Worm (Caenorhabditis elegans) whole organism, late embryonic: ENCODE data around the gene srd-39.

ENCODE experiments used
- C08G9.2 ChIP-seq: sonication (generic microtip); optimal IDR thresholded peaks from 2 replicates; lab custom pipeline; 2016; ENCODE audit warnings: mild to moderate bottlenecking, missing genetic modification characterization, moderate library complexity, missing compliant biosample characterization
- C38D4.7 ChIP-seq: fragments of 200-800 bp; sonication (Bioruptor generic); optimal IDR thresholded peaks from 2 replicates; lab custom pipeline; 2018; ENCODE audit warnings: mild to moderate bottlenecking, missing genetic modification characterization, moderate library complexity, missing compliant biosample characterization
- K02D7.2 ChIP-seq: sonication (generic microtip); optimal IDR thresholded peaks from 2 replicates; lab custom pipeline; 2017; ENCODE audit warnings: mild to moderate bottlenecking, missing genetic modification characterization, missing compliant biosample characterization
- K09A11.1 ChIP-seq: sonication (generic microtip); optimal IDR thresholded peaks from 2 replicates; lab custom pipeline; 2017; ENCODE audit warnings: antibody characterized with exemption, mild to moderate bottlenecking, missing genetic modification characterization, missing compliant biosample characterization; ENCODE audit not compliant: insufficient read depth
- ama-1 ChIP-seq: fragments of 150-350 bp; optimal IDR thresholded peaks from 2 replicates; lab custom pipeline; 2014
- ceh-18 ChIP-seq: sonication (generic microtip); optimal IDR thresholded peaks from 2 replicates; lab custom pipeline; 2016; ENCODE audit warnings: missing genetic modification characterization, missing compliant biosample characterization
- ceh-2 ChIP-seq: sonication (generic microtip); optimal IDR thresholded peaks from 2 replicates; lab custom pipeline; 2016; ENCODE audit warnings: missing genotype, missing genetic modification characterization, missing compliant biosample characterization
- ceh-24 ChIP-seq: sonication (generic microtip); optimal IDR thresholded peaks from 2 replicates; lab custom pipeline; 2016; ENCODE audit warnings: mild to moderate bottlenecking, missing genetic modification characterization, missing compliant biosample characterization
- ceh-30 ChIP-seq: fragments of 150-350 bp; optimal IDR thresholded peaks from 2 replicates; lab custom pipeline; 2014; ENCODE audit warnings: missing biosample characterization, missing genetic modification characterization
- ceh-31 ChIP-seq: sonication (generic microtip); optimal IDR thresholded peaks from 2 replicates; lab custom pipeline; 2016; ENCODE audit warnings: missing genetic modification characterization, missing compliant biosample characterization
- dmd-4 ChIP-seq: sonication (generic microtip); optimal IDR thresholded peaks from 2 replicates; lab custom pipeline; 2016; ENCODE audit warnings: borderline replicate concordance, missing genetic modification characterization, missing compliant biosample characterization
- dve-1 ChIP-seq: sonication (generic microtip); optimal IDR thresholded peaks from 2 replicates; lab custom pipeline; 2017; ENCODE audit warnings: antibody characterized with exemption, mild to moderate bottlenecking, missing genetic modification characterization, missing compliant biosample characterization
- fax-1 ChIP-seq: sonication (generic microtip); optimal IDR thresholded peaks from 2 replicates; lab custom pipeline; 2016; ENCODE audit warnings: missing genotype, missing genetic modification characterization, missing compliant biosample characterization
- hlh-30 ChIP-seq: sonication (generic microtip); optimal IDR thresholded peaks from 2 replicates; lab custom pipeline; 2017; ENCODE audit warnings: antibody characterized with exemption, missing genetic modification characterization, missing compliant biosample characterization; ENCODE audit not compliant: insufficient read depth
- hlh-6 ChIP-seq: sonication (generic microtip); optimal IDR thresholded peaks from 2 replicates; lab custom pipeline; 2016; ENCODE audit warnings: missing genotype, missing genetic modification characterization, missing compliant biosample characterization
- lim-6 ChIP-seq: sonication (generic microtip); optimal IDR thresholded peaks from 2 replicates; lab custom pipeline; 2016; ENCODE audit warnings: missing genetic modification characterization, missing compliant biosample characterization
- lin-11 ChIP-seq: fragments of 200-800 bp; sonication (Bioruptor generic); optimal IDR thresholded peaks from 2 replicates; lab custom pipeline; 2018; ENCODE audit warnings: mild to moderate bottlenecking, missing genetic modification characterization, missing compliant biosample characterization
- madf-2 ChIP-seq: sonication (generic microtip); optimal IDR thresholded peaks from 2 replicates; lab custom pipeline; 2017; ENCODE audit warnings: missing genetic modification characterization, missing compliant biosample characterization
- nfya-1 ChIP-seq: sonication (generic microtip); optimal IDR thresholded peaks from 2 replicates; lab custom pipeline; 2017; ENCODE audit warnings: missing genetic modification characterization, mild to moderate bottlenecking, missing compliant biosample characterization, antibody characterized with exemption, moderate library complexity
- nhr-11 ChIP-seq: fragments of 150-350 bp; optimal IDR thresholded peaks from 2 replicates; lab custom pipeline; 2014; ENCODE audit warnings: missing biosample characterization, missing genetic modification characterization
- nhr-232 ChIP-seq: sonication (generic microtip); optimal IDR thresholded peaks from 2 replicates; lab custom pipeline; 2016; ENCODE audit warnings: missing genetic modification characterization, missing compliant biosample characterization
- odd-2 ChIP-seq: sonication (generic microtip); optimal IDR thresholded peaks from 2 replicates; lab custom pipeline; 2017; ENCODE audit warnings: antibody characterized with exemption, mild to moderate bottlenecking, missing genetic modification characterization, missing compliant biosample characterization
- pag-3 ChIP-seq: sonication (generic microtip); optimal IDR thresholded peaks from 2 replicates; lab custom pipeline; 2016; ENCODE audit warnings: missing compliant biosample characterization, missing genetic modification characterization, borderline replicate concordance
- pat-9 ChIP-seq: fragments of 200-800 bp; sonication (Bioruptor generic); optimal IDR thresholded peaks from 2 replicates; lab custom pipeline; 2018; ENCODE audit warnings: mild to moderate bottlenecking, missing genetic modification characterization, moderate library complexity, missing compliant biosample characterization
- pha-2 ChIP-seq: sonication (generic microtip); optimal IDR thresholded peaks from 2 replicates; lab custom pipeline; 2017; ENCODE audit warnings: mild to moderate bottlenecking, missing genetic modification characterization, missing compliant biosample characterization
- pha-4 ChIP-seq: fragments of 150-350 bp; optimal IDR thresholded peaks from 2 replicates; lab custom pipeline; 2018; ENCODE audit warnings: missing biosample characterization, missing genetic modification reagents, missing genetic modification characterization
- pros-1 ChIP-seq: fragments of 150-350 bp; optimal IDR thresholded peaks from 2 replicates; lab custom pipeline; 2014; ENCODE audit warnings: missing biosample characterization, missing genetic modification reagents, missing genetic modification characterization
- ref-2 ChIP-seq: sonication (generic microtip); optimal IDR thresholded peaks from 2 replicates; lab custom pipeline; 2016; ENCODE audit warnings: missing genetic modification characterization, missing compliant biosample characterization
- rnt-1 ChIP-seq: sonication (generic microtip); optimal IDR thresholded peaks from 2 replicates; lab custom pipeline; 2016; ENCODE audit warnings: missing genetic modification characterization, missing compliant biosample characterization
- sdc-2 ChIP-seq: sonication (generic microtip); optimal IDR thresholded peaks from 2 replicates; lab custom pipeline; 2016; ENCODE audit warnings: missing genotype, missing genetic modification characterization, missing compliant biosample characterization
- sox-4 ChIP-seq: sonication (generic microtip); optimal IDR thresholded peaks from 2 replicates; lab custom pipeline; 2017; ENCODE audit warnings: mild to moderate bottlenecking, missing genetic modification characterization, inconsistent platforms, missing compliant biosample characterization
- syd-9 ChIP-seq: sonication (generic microtip); optimal IDR thresholded peaks from 2 replicates; lab custom pipeline; 2016; ENCODE audit warnings: mild to moderate bottlenecking, missing genetic modification characterization, moderate library complexity, missing compliant biosample characterization
- tbx-2 ChIP-seq: sonication (generic microtip); optimal IDR thresholded peaks from 2 replicates; lab custom pipeline; 2016; ENCODE audit warnings: missing genetic modification characterization, missing compliant biosample characterization
- ttx-3 ChIP-seq: sonication (generic microtip); optimal IDR thresholded peaks from 2 replicates; lab custom pipeline; 2016; ENCODE audit warnings: missing genetic modification reagents, missing genetic modification characterization, missing compliant biosample characterization
- unc-42 ChIP-seq: sonication (generic microtip); optimal IDR thresholded peaks from 2 replicates; lab custom pipeline; 2016; ENCODE audit warnings: missing genotype, missing genetic modification characterization, missing compliant biosample characterization
- unc-55 ChIP-seq: sonication (generic microtip); optimal IDR thresholded peaks from 2 replicates; lab custom pipeline; 2017; ENCODE audit warnings: missing biosample characterization, missing genetic modification reagents, missing genetic modification characterization
- ztf-16 ChIP-seq: sonication (generic microtip); optimal IDR thresholded peaks from 2 replicates; lab custom pipeline; 2017; ENCODE audit warnings: missing genetic modification characterization, missing compliant biosample characterization

srd-39 gene

DNA sequence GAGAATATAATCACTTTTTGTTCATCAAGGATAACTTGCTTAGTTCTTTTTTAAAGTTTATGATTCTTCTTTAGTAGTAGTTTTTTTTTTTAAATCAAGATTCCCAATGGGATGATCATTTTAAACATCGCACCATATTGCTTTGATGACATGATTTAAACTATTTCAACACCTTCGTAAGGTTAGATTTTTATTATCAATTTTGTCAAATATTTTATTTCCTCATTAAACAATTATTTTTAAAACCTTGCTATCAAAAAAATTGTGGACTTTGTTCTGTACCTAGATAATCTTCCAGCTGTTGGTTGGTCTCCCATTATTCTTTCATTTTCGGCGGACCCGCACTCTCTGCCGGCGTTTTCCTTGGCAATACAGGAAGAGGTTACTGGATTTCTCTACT lies 31.0 kb upstream of the srd-39 start, which contains the start of gene sir-2.3:
Gene sir-2.3 (plus strand): TSS at position 301 of the 400 bp plus-strand sequence.
- TF ChIP-seq dmd-4 (tag; lab: Kevin White, UChicago), result no peak
- TF ChIP-seq ceh-2 (tag; lab: Kevin White, UChicago), result no peak
- TF ChIP-seq C38D4.7, result no peak
- no peak for TF ChIP-seq K09A11.1 (tag; lab: Kevin White, UChicago)
- no peak for TF ChIP-seq ceh-24 (tag; lab: Kevin White, UChicago)
- no peak for TF ChIP-seq unc-55
- no peak for TF ChIP-seq pag-3
- no peak for TF ChIP-seq syd-9 (tag; lab: Kevin White, UChicago)
- no peak for TF ChIP-seq ttx-3 (tag; lab: Kevin White, UChicago)

DNA sequence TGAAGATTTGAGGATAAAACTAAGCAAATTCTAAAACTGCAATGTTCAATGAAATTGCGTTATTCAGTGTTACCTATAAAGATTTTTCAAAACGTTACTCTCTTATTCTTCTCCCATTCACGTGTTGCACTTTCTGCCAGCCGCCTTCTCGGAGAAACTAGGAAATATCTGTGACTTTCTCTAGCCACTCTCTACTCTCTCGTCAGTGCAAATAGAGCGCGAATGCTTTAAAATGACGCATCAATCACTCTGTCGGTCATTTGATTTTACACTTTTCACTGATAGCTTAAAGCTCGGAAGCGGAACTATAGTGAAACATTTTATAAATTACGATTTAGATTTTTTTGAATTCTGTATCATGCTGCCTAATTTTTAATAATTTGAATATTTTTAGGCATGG lies 28.5 kb upstream of the srd-39 start:
- TF ChIP-seq ceh-24 (tag; lab: Kevin White, UChicago) (no peak), unc-55 (peak; percentile 99), ztf-16 (no peak), ceh-18 (peak; percentile 63), dve-1 (tag; lab: Kevin White, UChicago) (no peak), pat-9 (tag; lab: Kevin White, UChicago) (no peak), ceh-31 (tag; lab: Kevin White, UChicago) (peak; percentile 27), ref-2 (tag; lab: Kevin White, UChicago) (no peak), K02D7.2 (no peak), nhr-232 (tag; lab: Kevin White, UChicago) (no peak), tbx-2 (tag; lab: Kevin White, UChicago) (peak; percentile 3), nhr-11 (tag; lab: Kevin White, UChicago) (no peak), rnt-1 (tag; lab: Kevin White, UChicago) (peak; percentile 23), hlh-30 (peak; percentile 57), nfya-1 (peak; percentile 36)

DNA sequence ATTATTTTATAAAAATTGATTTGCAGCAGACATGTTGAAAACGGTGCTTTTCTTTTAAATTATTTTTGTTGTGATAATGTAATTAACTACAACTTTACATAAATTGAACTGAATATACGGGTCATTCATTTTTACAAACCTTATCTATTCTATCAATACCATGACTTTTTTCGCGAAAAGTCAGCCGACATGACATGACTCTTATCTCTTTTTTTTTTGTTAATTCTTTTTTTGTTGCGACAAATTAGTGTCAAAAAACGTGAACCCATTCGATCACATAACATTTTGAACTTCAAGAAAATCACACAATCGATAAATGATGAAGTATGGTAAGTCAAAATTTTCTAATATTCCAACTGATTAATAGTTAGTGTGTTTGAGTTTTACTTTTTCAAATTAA lies 27.6 kb upstream of the srd-39 start, which contains the start of gene sir-2.2:
Gene sir-2.2 (plus strand): TSS at position 34 of the 400 bp plus-strand sequence.
- no peak for TF ChIP-seq pros-1 (tag; lab: Kevin White, UChicago)
- TF ChIP-seq, all 69 proteins: peak for 0

DNA sequence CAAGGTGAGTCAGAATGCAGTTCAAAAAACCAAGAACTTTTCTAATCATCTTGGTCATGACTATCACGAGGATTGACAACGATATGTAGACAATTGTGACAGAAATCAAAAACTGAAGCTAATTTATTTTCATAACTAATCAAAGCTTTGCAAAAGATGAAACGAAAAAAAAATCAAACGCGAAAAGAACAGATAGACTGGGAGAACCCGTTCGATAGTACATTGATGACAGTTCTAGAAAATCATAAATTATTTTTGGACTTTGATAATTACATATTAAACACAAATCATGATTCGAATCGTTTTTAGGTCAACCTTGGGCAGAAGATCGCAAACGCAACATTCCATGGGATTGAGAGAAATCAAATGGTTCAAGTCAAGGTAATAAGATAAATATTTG lies 24.6 kb upstream of the srd-39 start:
- TF ChIP-seq lin-11 (tag; lab: Kevin White, UChicago) (no peak), ceh-30 (no peak), dmd-4 (tag; lab: Kevin White, UChicago) (no peak), pha-2 (tag; lab: Kevin White, UChicago) (no peak), unc-42 (tag; lab: Kevin White, UChicago) (no peak), ref-2 (tag; lab: Kevin White, UChicago) (no peak), dve-1 (tag; lab: Kevin White, UChicago) (no peak), odd-2 (no peak), pha-4 (tag; lab: Kevin White, UChicago) (no peak), fax-1 (tag; lab: Kevin White, UChicago) (no peak), syd-9 (tag; lab: Kevin White, UChicago) (no peak), lim-6 (tag; lab: Kevin White, UChicago) (no peak), C08G9.2 (tag; lab: Kevin White, UChicago) (no peak), rnt-1 (tag; lab: Kevin White, UChicago) (no peak), sox-4 (tag; lab: Kevin White, UChicago) (no peak), madf-2 (tag; lab: Kevin White, UChicago) (no peak), hlh-6 (tag; lab: Kevin White, UChicago) (no peak), sdc-2 (tag; lab: Kevin White, UChicago) (no peak), ama-1 (lab: Kevin White, UChicago) (no peak)
